Worm (Caenorhabditis elegans) whole organism, L2 larva: ENCODE data around the gene fcd-2.

Experiments
- F13H6.1 ChIP-seq: sonication (generic microtip); optimal IDR thresholded peaks from 2 replicates; lab custom pipeline; 2016; ENCODE audit warnings: missing genetic modification characterization, missing compliant biosample characterization
- alr-1 ChIP-seq: fragments of 150-350 bp; optimal IDR thresholded peaks from 2 replicates; lab custom pipeline; 2014; ENCODE audit warnings: missing biosample characterization, missing genetic modification characterization
- lin-11 ChIP-seq: fragments of 150-350 bp; sonication (generic microtip); optimal IDR thresholded peaks from 2 replicates; lab custom pipeline; 2014; ENCODE audit warnings: missing biosample characterization, missing genetic modification characterization, inconsistent platforms, mixed read lengths
- nhr-11 ChIP-seq: fragments of 150-350 bp; optimal IDR thresholded peaks from 2 replicates; lab custom pipeline; 2014; ENCODE audit warnings: missing biosample characterization, missing genetic modification characterization

DNA sequence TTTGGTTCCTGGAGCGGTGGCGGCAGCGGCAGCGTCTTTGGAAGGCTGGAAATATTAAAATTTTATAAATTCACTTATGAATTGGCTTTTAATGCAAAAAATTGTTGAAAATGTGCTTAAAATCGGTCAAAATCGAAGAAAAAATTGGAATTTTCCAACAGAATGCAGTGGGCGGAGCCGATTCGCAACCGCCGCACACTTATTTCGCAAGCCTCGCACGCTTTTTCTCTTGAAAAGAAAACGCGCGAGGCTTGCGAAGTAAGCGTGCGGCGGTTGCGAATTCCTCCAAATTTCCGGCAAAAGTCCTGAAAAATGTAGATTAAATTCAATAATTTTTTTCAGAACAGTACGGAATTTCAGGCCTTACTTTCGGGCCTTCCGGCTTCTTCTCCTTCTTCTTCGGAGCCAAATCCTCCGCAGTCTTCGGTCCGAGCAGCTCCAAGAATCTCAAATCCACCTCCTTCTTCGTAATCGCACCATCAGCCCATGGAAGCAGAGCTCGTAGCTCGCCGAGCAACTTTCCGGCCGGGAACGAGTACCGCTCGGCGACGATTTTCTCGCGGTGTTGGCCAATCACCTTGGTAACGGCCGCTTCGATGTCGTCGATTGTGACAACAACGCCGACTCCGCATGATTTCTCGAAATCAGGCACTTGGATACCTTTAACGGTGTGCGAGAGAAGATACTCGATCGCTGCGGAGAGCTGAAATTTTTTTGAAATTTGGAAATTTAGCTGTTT lies 13.2 kb upstream of the fcd-2 start:
- TF ChIP-seq nhr-11 (tag; lab: Kevin White, UChicago) (no peak), alr-1 (no peak), lin-11 (tag; lab: Kevin White, UChicago) (no peak), F13H6.1 (no peak)
